Fruit fly (Drosophila melanogaster) whole organism, prepupa: ENCODE results near the gene Gr28a.
A peak's percentile ranks its signal among the peaks of the same experiment; 100 is the strongest.

Source experiments
- CG6854 ChIP-seq: fragments of 200-800 bp; sonication (Bioruptor generic); optimal IDR thresholded peaks from 2 replicates; lab custom pipeline; 2017; ENCODE audit warnings: missing biosample characterization, mild to moderate bottlenecking, missing genetic modification characterization
- CG8319 ChIP-seq: fragments of 200-800 bp; sonication (Bioruptor generic); optimal IDR thresholded peaks from 3 replicates; lab custom pipeline; 2016; ENCODE audit warnings: missing biosample characterization, missing genetic modification characterization
- Ets96B ChIP-seq: fragments of 200-800 bp; optimal IDR thresholded peaks from 2 replicates; lab custom pipeline; 2019; ENCODE audit warnings: missing biosample characterization, mild to moderate bottlenecking, missing genetic modification characterization, moderate library complexity
- Gug ChIP-seq: fragments of 200-800 bp; sonication (Bioruptor generic); IDR thresholded peaks from 2 replicates; pipeline ENCODE4 v1.3.6; 2022; ENCODE audit warnings: missing biosample characterization, missing genetic modification characterization
- Hr4 ChIP-seq: fragments of 200-800 bp; sonication (Bioruptor generic); optimal IDR thresholded peaks from 3 replicates; lab custom pipeline; 2016; ENCODE audit warnings: missing biosample characterization, missing genetic modification characterization
- Lpt ChIP-seq: fragments of 200-800 bp; sonication (Bioruptor generic); optimal IDR thresholded peaks from 3 replicates; lab custom pipeline; 2016; ENCODE audit warnings: missing biosample characterization, missing genetic modification characterization
- OdsH ChIP-seq: fragments of 200-800 bp; sonication (Bioruptor generic); optimal IDR thresholded peaks from 3 replicates; lab custom pipeline; 2016; ENCODE audit warnings: missing biosample characterization, missing genetic modification characterization
- cyc ChIP-seq: fragments of 200-800 bp; sonication (Bioruptor generic); optimal IDR thresholded peaks from 3 replicates; lab custom pipeline; 2016; ENCODE audit warnings: missing biosample characterization, missing genetic modification characterization
- spab ChIP-seq: fragments of 200-800 bp; sonication (Bioruptor generic); optimal IDR thresholded peaks from 2 replicates; lab custom pipeline; 2017; ENCODE audit warnings: missing biosample characterization, mild to moderate bottlenecking, missing genetic modification characterization, missing genetic modification reagents

- TF ChIP-seq Hr4 (GFP tag; lab: Kevin White, UChicago) (peak; percentile 44), OdsH (peak; percentile 54), Gug (no peak), cyc (GFP tag; lab: Kevin White, UChicago) (peak; percentile 69), spab (GFP tag; lab: Kevin White, UChicago) (peak; percentile 15), CG8319 (GFP tag; lab: Kevin White, UChicago) (no peak), CG6854 (peak; percentile 31), Ets96B (tag; lab: Kevin White, UChicago) (peak; percentile 58), Lpt (GFP tag; lab: Kevin White, UChicago) (no peak)
Observed at dm6 chr2L:7419408-7420304, 34.4 kb downstream of the Gr28a start.
